Fruit fly (Drosophila melanogaster): ENCODE measurements around the gene Cog3.

dm6 chr2L:3477057-3477755, 20.3 kb upstream of the Cog3 start:
- no peak for TF ChIP-seq CG8478 (optimal IDR thresholded peaks at IDR 0.05)
- TF ChIP-seq CTCF (optimal IDR thresholded peaks at IDR 0.05), result no peak
